Fruit fly (Drosophila melanogaster): ENCODE data around the gene CG10376.
A peak's percentile ranks its signal among the peaks of the same experiment; 100 is the strongest.

- peak; percentile 91 for TF ChIP-seq toe (GFP tag; optimal IDR thresholded peaks at IDR 0.05)
- TF ChIP-seq CG7045 (GFP tag; optimal IDR thresholded peaks at IDR 0.05), result peak; percentile 79
- no peak for TF ChIP-seq kay (GFP tag; ENCODE audit: borderline replicate concordance)
Measured at dm6 chr2L:18708239-18708891, 5.5 kb upstream of the CG10376 start, which contains the start of the genes Faf2 and Grip71.

All from whole organism, adult.